Worm (Caenorhabditis elegans) whole organism, L1 larva: ENCODE results near the gene F07C6.4.
A peak's percentile ranks its signal among the peaks of the same experiment; 100 is the strongest.
"Not testable (repeated sequence)": the region's sequence is repeated elsewhere in the genome, so short reads cannot be mapped to it uniquely, and the experiment has no call there.

Experiments
- ama-1 ChIP-seq: fragments of 150-350 bp; optimal IDR thresholded peaks from 2 replicates; lab custom pipeline; 2014
- blmp-1 ChIP-seq: fragments of 150-350 bp; optimal IDR thresholded peaks from 2 replicates; lab custom pipeline; 2014; ENCODE audit warnings: missing biosample characterization, missing genetic modification characterization
- ceh-63 ChIP-seq: fragments of 200-800 bp; sonication (Bioruptor generic); optimal IDR thresholded peaks from 2 replicates; lab custom pipeline; 2018; ENCODE audit warnings: mild to moderate bottlenecking, missing genetic modification characterization, missing compliant biosample characterization
- ceh-82 ChIP-seq, 3 experiments: fragments of 150-350 bp in 1 of 3; sonication (generic microtip) in 2 of 3; optimal IDR thresholded peaks; 2 replicates each; lab custom pipeline; 2014 to 2017; ENCODE audit warnings: missing biosample characterization in 3 of 3, missing genetic modification characterization in 3 of 3
- efl-1 ChIP-seq, 4 experiments: fragments of 150-350 bp; optimal IDR thresholded peaks in 3 of 4; peaks in 1 of 4; 1 replicate in 1 of 4; 2 replicates in 3 of 4; lab custom pipeline; 2014; ENCODE audit warnings: missing biosample characterization in 2 of 4, missing genetic modification characterization in 2 of 4, missing genetic modification reagents in 2 of 4
- elt-3 ChIP-seq, 6 experiments: fragments of 150-350 bp in 1 of 6; sonication (generic microtip); optimal IDR thresholded peaks; 2 replicates each; lab custom pipeline; 2017 to 2018; ENCODE audit warnings: missing biosample characterization in 6 of 6, missing genetic modification characterization in 6 of 6, inconsistent platforms in 1 of 6
- fos-1 ChIP-seq: fragments of 150-350 bp; optimal IDR thresholded peaks from 2 replicates; lab custom pipeline; 2014; ENCODE audit warnings: missing biosample characterization, missing genetic modification characterization
- lin-15B ChIP-seq: fragments of 150-350 bp; sonication (generic microtip); optimal IDR thresholded peaks from 3 replicates; lab custom pipeline; 2014; ENCODE audit warnings: missing biosample characterization, missing genetic modification characterization
- nhr-237 ChIP-seq: fragments of 150-350 bp; optimal IDR thresholded peaks from 2 replicates; lab custom pipeline; 2014; ENCODE audit warnings: missing biosample characterization, missing genetic modification characterization
- nhr-28 ChIP-seq: fragments of 150-350 bp; optimal IDR thresholded peaks from 2 replicates; lab custom pipeline; 2014; ENCODE audit warnings: missing biosample characterization, missing genetic modification characterization
- pax-3 ChIP-seq: fragments of 200-800 bp; sonication (Bioruptor generic); optimal IDR thresholded peaks from 2 replicates; lab custom pipeline; 2018; ENCODE audit warnings: mild to moderate bottlenecking, missing genetic modification characterization, moderate library complexity, missing compliant biosample characterization
- pqm-1 ChIP-seq: sonication (generic microtip); optimal IDR thresholded peaks from 3 replicates; lab custom pipeline; 2017; ENCODE audit warnings: missing biosample characterization, missing genetic modification characterization
- skn-1 ChIP-seq: fragments of 150-350 bp; optimal IDR thresholded peaks from 2 replicates; lab custom pipeline; 2014; ENCODE audit warnings: missing biosample characterization, missing genetic modification characterization
- zag-1 ChIP-seq: fragments of 150-350 bp; optimal IDR thresholded peaks from 2 replicates; lab custom pipeline; 2014; ENCODE audit warnings: missing biosample characterization, missing genetic modification characterization

DNA sequence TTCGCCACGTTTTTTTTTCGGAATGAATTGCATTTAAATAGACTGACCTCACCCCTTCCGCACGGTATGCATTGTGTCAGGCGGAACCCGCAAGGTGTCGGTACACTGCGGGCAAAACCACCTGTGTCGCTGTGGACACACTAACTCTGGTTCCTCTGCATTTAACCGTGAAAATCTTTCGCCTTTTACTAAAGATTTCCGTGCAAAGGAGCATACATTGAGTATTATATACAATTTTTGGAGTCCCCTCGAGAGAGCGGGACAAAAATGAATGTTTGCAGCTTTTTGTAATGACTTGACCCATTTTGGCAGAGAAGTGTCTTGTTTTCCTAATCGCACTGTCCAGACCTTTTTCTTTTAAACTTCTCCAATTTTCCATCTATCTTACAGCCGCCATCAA is 18.7 kb upstream of the F07C6.4 start:
- TF ChIP-seq efl-1 (optimal IDR thresholded peaks at IDR 0.05; lab: Kevin White, UChicago), result peak in 1 of 2 experiments; percentile 1
- TF ChIP-seq efl-1 (GFP tag; optimal IDR thresholded peaks at IDR 0.05 in 1 of 2; lab: Kevin White, UChicago), result peak in 1 of 2 experiments; percentile 32
- not testable (repeated sequence) for TF ChIP-seq nhr-28; pqm-1; blmp-1 (tag; lab: Kevin White, UChicago); ceh-63 (GFP tag; lab: Kevin White, UChicago); lin-15B (tag; lab: Kevin White, UChicago); zag-1 (tag; lab: Kevin White, UChicago); nhr-237 (tag; lab: Kevin White, UChicago); ceh-82 (tag; optimal IDR thresholded peaks at IDR 0.05; lab: Kevin White, UChicago); pax-3; ama-1 (lab: Kevin White, UChicago); elt-3 (tag; optimal IDR thresholded peaks at IDR 0.05; lab: Kevin White, UChicago); skn-1; fos-1
